Worm (Caenorhabditis elegans) whole organism, midembryonic: ENCODE results near the gene C53A3.1.

ENCODE experiments used
- T22C8.4 ChIP-seq: fragments of 200-800 bp; sonication (Bioruptor generic); IDR thresholded peaks from 2 replicates; pipeline ENCODE4 v1.3.6; 2022; ENCODE audit warnings: missing genetic modification characterization, missing compliant biosample characterization
- cog-1 ChIP-seq: sonication (generic microtip); optimal IDR thresholded peaks from 2 replicates; lab custom pipeline; 2016; ENCODE audit warnings: missing genetic modification characterization, missing compliant biosample characterization
- flt-1 ChIP-seq: fragments of 200-800 bp; sonication (Bioruptor generic); IDR thresholded peaks from 2 replicates; pipeline ENCODE4 v1.3.6; 2022; ENCODE audit warnings: missing genetic modification characterization, missing compliant biosample characterization
- klf-2 ChIP-seq: fragments of 200-800 bp; sonication (Bioruptor generic); conservative IDR thresholded peaks from 2 replicates; pipeline ENCODE4 v1.3.6; 2022; ENCODE audit warnings: missing genetic modification reagents, missing genetic modification characterization, missing compliant biosample characterization
- med-1 ChIP-seq: sonication (generic microtip); optimal IDR thresholded peaks from 2 replicates; lab custom pipeline; 2017; ENCODE audit warnings: missing genetic modification characterization, mild to moderate bottlenecking, missing compliant biosample characterization, antibody characterized with exemption, missing genetic modification reagents; ENCODE audit not compliant: insufficient read depth
- ref-1 ChIP-seq: fragments of 200-800 bp; sonication (Bioruptor generic); conservative IDR thresholded peaks from 2 replicates; pipeline ENCODE4 v1.3.6; 2022; ENCODE audit warnings: missing genetic modification reagents, missing genetic modification characterization, missing compliant biosample characterization
- tab-1 ChIP-seq: fragments of 200-800 bp; sonication (Bioruptor generic); IDR thresholded peaks from 2 replicates; pipeline ENCODE4 v1.3.6; 2022; ENCODE audit warnings: missing genetic modification characterization, missing compliant biosample characterization
- ztf-23 ChIP-seq: fragments of 200-800 bp; sonication (Bioruptor generic); IDR thresholded peaks from 2 replicates; pipeline ENCODE4 v1.3.6; 2022; ENCODE audit warnings: missing genetic modification reagents, missing genetic modification characterization, missing compliant biosample characterization
- ztf-29 ChIP-seq: fragments of 200-800 bp; sonication (Bioruptor generic); IDR thresholded peaks from 2 replicates; pipeline ENCODE4 v1.3.6; 2022; ENCODE audit warnings: missing genetic modification reagents, missing genetic modification characterization, missing compliant biosample characterization

ce11 chrV:5724395-5724794 is 35.6 kb downstream of the C53A3.1 start:
- no peak for TF ChIP-seq klf-2 (GFP tag; lab: Robert Waterston, UW)
- no peak for TF ChIP-seq ztf-23 (GFP tag; lab: Robert Waterston, UW)
- TF ChIP-seq cog-1 (tag; lab: Kevin White, UChicago) = no peak
- no peak for TF ChIP-seq T22C8.4
- TF ChIP-seq med-1 = no peak
- TF ChIP-seq ref-1 = no peak
- no peak for TF ChIP-seq flt-1 (GFP tag; lab: Robert Waterston, UW)
- TF ChIP-seq ztf-29 (GFP tag; lab: Robert Waterston, UW) = no peak
- no peak for TF ChIP-seq tab-1
